Fruit fly (Drosophila melanogaster): ENCODE results near the gene CG10492.

CG10492 gene

dm6 chr2L:19045111-19045560 is 8.7 kb upstream of the CG10492 start, which contains the start of the genes Ttc19 and Acn (continued):
- TF ChIP-seq foxo (GFP tag; optimal IDR thresholded peaks at IDR 0.05) (peak; percentile 60 to 88), CG9705 (GFP tag; optimal IDR thresholded peaks at IDR 0.05) (peak; percentile 83), br (GFP tag; optimal IDR thresholded peaks at IDR 0.05) (peak; percentile 88), lola (GFP tag; optimal IDR thresholded peaks at IDR 0.05) (no peak), dl (GFP tag; optimal IDR thresholded peaks at IDR 0.05; ENCODE audit: insufficient read depth in 1 of 2, partially characterized antibody in 2 of 2) (no peak), tai (GFP tag; optimal IDR thresholded peaks at IDR 0.05) (no peak), CrebA (GFP tag; optimal IDR thresholded peaks at IDR 0.05; ENCODE audit: borderline replicate concordance) (no peak), GATAd (GFP tag; optimal IDR thresholded peaks at IDR 0.05) (peak; percentile 73)

DNA sequence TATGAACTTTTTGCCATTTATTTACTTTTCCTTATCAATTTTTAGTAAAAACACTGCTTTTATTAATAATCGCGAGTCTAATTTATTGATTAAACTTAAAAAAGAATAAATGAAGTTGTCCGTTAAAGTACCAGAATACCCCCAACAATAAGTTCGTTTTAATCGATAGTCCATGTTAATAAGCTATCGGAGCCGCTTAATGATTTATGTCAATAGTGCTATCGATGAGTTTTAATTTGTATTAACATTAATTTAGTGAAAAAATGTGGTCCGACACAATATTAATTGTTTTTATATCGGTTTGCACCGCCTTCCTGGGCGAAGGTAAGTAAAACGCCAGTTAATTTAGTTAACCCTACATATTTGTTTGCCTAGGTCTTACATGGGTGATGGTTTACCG is 5.0 kb upstream of the CG10492 start, which contains the start of gene CG10470:
TSS of gene CG10470 (plus strand) at position 165 of the 400 bp plus-strand sequence.
- TF ChIP-seq woc (GFP tag; optimal IDR thresholded peaks at IDR 0.05) (no peak), GATAd (GFP tag; optimal IDR thresholded peaks at IDR 0.05) (no peak), usp (GFP tag; optimal IDR thresholded peaks at IDR 0.05) (no peak), Mio (GFP tag; optimal IDR thresholded peaks at IDR 0.05) (no peak), Hnf4 (GFP tag; optimal IDR thresholded peaks at IDR 0.05) (peak; percentile 29), h (GFP tag; optimal IDR thresholded peaks at IDR 0.05) (peak; percentile 0), fru (GFP tag; optimal IDR thresholded peaks at IDR 0.05) (peak; percentile 22), rgr (GFP tag; optimal IDR thresholded peaks at IDR 0.05) (peak; percentile 16), lola (GFP tag; optimal IDR thresholded peaks at IDR 0.05) (no peak), Sp1 (GFP tag; optimal IDR thresholded peaks at IDR 0.05) (peak; percentile 15), OdsH (GFP tag; optimal IDR thresholded peaks at IDR 0.05) (peak; percentile 4), Myc (optimal IDR thresholded peaks at IDR 0.05) (no peak), CG32264 (GFP tag; optimal IDR thresholded peaks at IDR 0.05) (no peak), ey (GFP tag; optimal IDR thresholded peaks at IDR 0.05) (no peak), psq (GFP tag; optimal IDR thresholded peaks at IDR 0.05) (peak; percentile 20), CrebA (GFP tag; optimal IDR thresholded peaks at IDR 0.05; ENCODE audit: borderline replicate concordance) (no peak), Hr83 (GFP tag; optimal IDR thresholded peaks at IDR 0.05; ENCODE audit: poor library complexity, severe bottlenecking) (no peak), Hr78 (GFP tag; optimal IDR thresholded peaks at IDR 0.05) (no peak), dsf (GFP tag; optimal IDR thresholded peaks at IDR 0.05; ENCODE audit: borderline replicate concordance) (no peak), HLH106 (tag; optimal IDR thresholded peaks at IDR 0.05) (peak; percentile 15)

DNA sequence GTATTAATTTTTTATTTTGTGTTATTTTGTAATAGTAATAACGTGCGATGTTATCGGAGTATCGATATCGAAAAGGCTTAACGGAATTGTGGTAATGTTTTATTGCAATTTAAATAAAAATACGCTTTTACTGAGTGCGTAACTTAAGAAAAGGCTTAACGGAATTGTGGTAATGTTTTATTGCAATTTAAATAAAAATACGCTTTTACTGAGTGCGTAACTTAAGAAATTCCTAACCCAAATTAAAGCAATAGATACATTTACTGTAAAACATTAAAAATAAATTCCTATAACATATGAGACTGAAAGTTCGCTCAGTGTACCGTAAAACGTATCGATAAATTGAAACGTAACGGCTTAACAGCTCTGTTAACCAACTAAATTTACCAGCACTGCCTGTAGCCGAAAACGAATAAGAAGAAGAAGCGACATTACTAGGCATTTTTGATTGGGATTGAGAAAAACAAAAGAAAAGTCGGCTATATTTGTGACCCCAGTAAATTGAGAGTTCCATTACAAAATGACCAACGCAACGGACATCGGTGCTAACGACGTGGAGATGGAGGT is 2.3 kb upstream of the CG10492 start, which contains the start of gene Rpn3:
TSS of gene Rpn3 (plus strand) at position 257 of the 567 bp plus-strand sequence.
- TF ChIP-seq woc (GFP tag; optimal IDR thresholded peaks at IDR 0.05) (no peak), jim (GFP tag; optimal IDR thresholded peaks at IDR 0.05) (no peak), usp (GFP tag; optimal IDR thresholded peaks at IDR 0.05) (no peak), rgr (GFP tag; optimal IDR thresholded peaks at IDR 0.05) (peak; percentile 86), dsf (GFP tag; optimal IDR thresholded peaks at IDR 0.05; ENCODE audit: borderline replicate concordance) (peak; percentile 86), CG9705 (GFP tag; optimal IDR thresholded peaks at IDR 0.05) (peak; percentile 52), HLH106 (tag; optimal IDR thresholded peaks at IDR 0.05) (peak; percentile 77), sv (GFP tag; optimal IDR thresholded peaks at IDR 0.05) (peak; percentile 77), brk (GFP tag; optimal IDR thresholded peaks at IDR 0.05) (no peak), dl (GFP tag; optimal IDR thresholded peaks at IDR 0.05; ENCODE audit: insufficient read depth in 1 of 2, partially characterized antibody in 2 of 2) (no peak), lola (GFP tag; optimal IDR thresholded peaks at IDR 0.05) (no peak), OdsH (GFP tag; optimal IDR thresholded peaks at IDR 0.05) (peak; percentile 76), Sp1 (GFP tag; optimal IDR thresholded peaks at IDR 0.05) (peak; percentile 75), CrebA (GFP tag; optimal IDR thresholded peaks at IDR 0.05; ENCODE audit: borderline replicate concordance) (no peak), Vsx2 (GFP tag; optimal IDR thresholded peaks at IDR 0.05; ENCODE audit: partially characterized antibody) (no peak), psq (GFP tag; optimal IDR thresholded peaks at IDR 0.05) (peak; percentile 77), Hr78 (GFP tag; optimal IDR thresholded peaks at IDR 0.05) (no peak), GATAd (GFP tag; optimal IDR thresholded peaks at IDR 0.05) (no peak), Hr83 (GFP tag; optimal IDR thresholded peaks at IDR 0.05; ENCODE audit: poor library complexity, severe bottlenecking) (peak; percentile 18), h (GFP tag; optimal IDR thresholded peaks at IDR 0.05) (peak; percentile 89), N (GFP tag; optimal IDR thresholded peaks at IDR 0.05) (no peak), Abd-B (GFP tag; optimal IDR thresholded peaks at IDR 0.05) (no peak), Mio (GFP tag; optimal IDR thresholded peaks at IDR 0.05) (no peak), Jra (GFP tag; optimal IDR thresholded peaks at IDR 0.05) (peak; percentile 89), foxo (GFP tag; optimal IDR thresholded peaks at IDR 0.05) (peak; percentile 22 to 89), pan (optimal IDR thresholded peaks at IDR 0.05) (no peak), br (GFP tag; optimal IDR thresholded peaks at IDR 0.05) (no peak), Rel (GFP tag; optimal IDR thresholded peaks at IDR 0.05) (no peak), Rel (tag; optimal IDR thresholded peaks at IDR 0.05) (peak; percentile 23), Hnf4 (GFP tag; optimal IDR thresholded peaks at IDR 0.05) (no peak), Dfd (GFP tag; optimal IDR thresholded peaks at IDR 0.05) (no peak), tai (GFP tag; optimal IDR thresholded peaks at IDR 0.05) (no peak), Dif (GFP tag; optimal IDR thresholded peaks at IDR 0.05; ENCODE audit: partially characterized antibody) (no peak), CG32264 (GFP tag; optimal IDR thresholded peaks at IDR 0.05) (peak; percentile 47), ey (GFP tag; optimal IDR thresholded peaks at IDR 0.05) (peak; percentile 79), sage (GFP tag; optimal IDR thresholded peaks at IDR 0.05) (no peak), fru (GFP tag; optimal IDR thresholded peaks at IDR 0.05) (peak; percentile 88), Myc (optimal IDR thresholded peaks at IDR 0.05) (no peak), dmrt93B (GFP tag; optimal IDR thresholded peaks at IDR 0.05) (no peak)

All from whole organism, wandering third instar larva.